Worm (Caenorhabditis elegans) whole organism, young adult: ENCODE measurements around the gene Y40A1A.3.

Experiments used
- T07F8.4 ChIP-seq: sonication (generic microtip); optimal IDR thresholded peaks from 2 replicates; lab custom pipeline; 2016; ENCODE audit warnings: mild to moderate bottlenecking, missing genetic modification characterization, moderate library complexity, missing compliant biosample characterization
- nfya-1 ChIP-seq: sonication (generic microtip); optimal IDR thresholded peaks from 2 replicates; lab custom pipeline; 2017; ENCODE audit warnings: antibody characterized with exemption, missing compliant biosample characterization, missing genetic modification characterization, borderline replicate concordance; ENCODE audit not compliant: insufficient read depth
- pha-4 ChIP-seq: fragments of 150-350 bp; sonication (generic microtip); optimal IDR thresholded peaks from 2 replicates; lab custom pipeline; 2014; ENCODE audit warnings: missing biosample characterization, missing genetic modification reagents, missing genetic modification characterization
- ztf-18 ChIP-seq: sonication (generic microtip); optimal IDR thresholded peaks from 2 replicates; lab custom pipeline; 2016; ENCODE audit warnings: missing genotype, mild to moderate bottlenecking, missing genetic modification characterization, missing compliant biosample characterization

DNA sequence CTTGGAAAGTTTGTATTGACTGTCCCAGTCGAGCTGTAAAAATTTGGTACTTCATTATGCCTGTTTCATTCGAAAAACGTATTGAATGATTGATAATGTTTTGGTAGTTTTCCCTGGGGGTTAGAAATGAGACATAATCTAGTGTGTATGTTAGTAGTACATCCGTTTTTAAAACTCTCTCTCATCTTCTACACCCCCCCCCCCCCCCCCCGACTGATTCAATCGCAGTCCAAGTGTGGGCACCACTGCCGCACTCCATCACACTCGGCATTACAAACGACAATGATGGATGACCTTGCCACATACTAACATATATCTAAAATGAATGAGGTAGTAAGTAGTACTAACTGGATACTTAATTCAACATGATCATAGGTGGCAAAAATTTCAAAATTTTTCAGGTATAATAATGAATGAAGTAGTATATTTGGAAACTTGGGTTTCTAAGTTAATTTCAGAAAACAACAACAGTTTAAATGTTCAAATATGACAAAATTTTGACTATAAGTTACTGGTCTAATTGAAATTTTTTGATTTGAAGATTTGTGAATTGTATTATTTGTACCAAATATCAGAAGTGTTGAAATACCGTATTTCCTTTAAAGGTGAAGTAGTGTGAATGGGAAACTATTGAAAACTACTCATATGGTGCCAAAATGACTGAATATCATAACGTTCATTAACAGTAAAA lies 43.8 kb upstream of the Y40A1A.3 start:
- no peak for TF ChIP-seq pha-4 (tag; lab: Kevin White, UChicago)
- no peak for TF ChIP-seq T07F8.4 (tag; lab: Kevin White, UChicago)
- TF ChIP-seq ztf-18 (tag; lab: Kevin White, UChicago), result no peak
- TF ChIP-seq nfya-1 (tag; lab: Kevin White, UChicago), result no peak
